Worm (Caenorhabditis elegans) whole organism, L4 larva: ENCODE results near the gene asns-1.

ENCODE experiments used
- dpl-1 ChIP-seq: fragments of 150-350 bp; optimal IDR thresholded peaks from 2 replicates; lab custom pipeline; 2014; ENCODE audit warnings: missing biosample characterization, missing genetic modification reagents, missing genetic modification characterization
- jun-1 ChIP-seq: fragments of 150-350 bp; optimal IDR thresholded peaks from 2 replicates; lab custom pipeline; 2014; ENCODE audit warnings: missing biosample characterization, missing genetic modification reagents, missing genetic modification characterization
- nhr-237 ChIP-seq: sonication (generic microtip); optimal IDR thresholded peaks from 2 replicates; lab custom pipeline; 2017; ENCODE audit warnings: missing biosample characterization, missing genetic modification characterization

DNA sequence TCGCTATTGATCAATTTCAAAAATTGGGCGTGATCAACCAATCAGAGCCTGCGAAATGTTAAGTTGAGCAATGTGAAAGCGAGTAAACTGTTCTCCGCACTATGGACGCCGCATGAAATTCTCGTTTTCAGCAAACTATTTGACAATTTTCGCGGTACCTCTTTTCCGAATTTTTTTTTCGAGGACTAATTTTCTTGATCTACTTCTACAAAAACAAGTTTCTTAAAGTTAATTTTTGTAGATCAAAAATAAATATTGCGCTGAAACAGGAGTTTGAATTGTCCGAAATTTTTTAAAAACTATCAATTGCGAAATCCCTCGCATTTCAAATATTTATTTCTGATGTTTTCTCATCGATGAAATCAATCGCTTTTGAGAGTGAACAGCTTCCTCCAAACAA, 28.3 kb upstream of the asns-1 start:
- no peak for TF ChIP-seq nhr-237 (tag; lab: Kevin White, UChicago)
- TF ChIP-seq jun-1 (tag; lab: Kevin White, UChicago) = no peak
- no peak for TF ChIP-seq dpl-1 (GFP tag; lab: Kevin White, UChicago)
